Worm (Caenorhabditis elegans) whole organism, late embryonic: ENCODE data around the gene alx-1.

ENCODE experiments used
- C38D4.7 ChIP-seq: fragments of 200-800 bp; sonication (Bioruptor generic); optimal IDR thresholded peaks from 2 replicates; lab custom pipeline; 2018; ENCODE audit warnings: mild to moderate bottlenecking, missing genetic modification characterization, moderate library complexity, missing compliant biosample characterization
- K02D7.2 ChIP-seq: sonication (generic microtip); optimal IDR thresholded peaks from 2 replicates; lab custom pipeline; 2017; ENCODE audit warnings: mild to moderate bottlenecking, missing genetic modification characterization, missing compliant biosample characterization
- ahr-1 ChIP-seq: sonication (generic microtip); optimal IDR thresholded peaks from 2 replicates; lab custom pipeline; 2016; ENCODE audit warnings: missing genetic modification characterization, missing compliant biosample characterization
- ama-1 ChIP-seq: fragments of 150-350 bp; optimal IDR thresholded peaks from 2 replicates; lab custom pipeline; 2014
- ceh-14 ChIP-seq: sonication (generic microtip); optimal IDR thresholded peaks from 2 replicates; lab custom pipeline; 2016; ENCODE audit warnings: missing genotype, missing genetic modification characterization, missing compliant biosample characterization
- ceh-24 ChIP-seq: sonication (generic microtip); optimal IDR thresholded peaks from 2 replicates; lab custom pipeline; 2016; ENCODE audit warnings: mild to moderate bottlenecking, missing genetic modification characterization, missing compliant biosample characterization
- ceh-30 ChIP-seq: fragments of 150-350 bp; optimal IDR thresholded peaks from 2 replicates; lab custom pipeline; 2014; ENCODE audit warnings: missing biosample characterization, missing genetic modification characterization
- ceh-34 ChIP-seq: sonication (generic microtip); optimal IDR thresholded peaks from 2 replicates; lab custom pipeline; 2016; ENCODE audit warnings: mild to moderate bottlenecking, missing genetic modification characterization, missing compliant biosample characterization
- ceh-45 ChIP-seq: fragments of 200-800 bp; sonication (Bioruptor generic); IDR thresholded peaks from 2 replicates; pipeline ENCODE4 v1.3.6; 2022; ENCODE audit warnings: missing genetic modification reagents, missing genetic modification characterization, missing compliant biosample characterization
- ceh-6 ChIP-seq: fragments of 200-800 bp; sonication (Bioruptor generic); optimal IDR thresholded peaks from 2 replicates; lab custom pipeline; 2018; ENCODE audit warnings: mild to moderate bottlenecking, missing genetic modification characterization, missing compliant biosample characterization
- ceh-9 ChIP-seq: sonication (generic microtip); optimal IDR thresholded peaks from 2 replicates; lab custom pipeline; 2016; ENCODE audit warnings: mild to moderate bottlenecking, missing genetic modification characterization, inconsistent platforms, missing compliant biosample characterization
- elt-2 ChIP-seq: sonication (generic microtip); optimal IDR thresholded peaks from 2 replicates; lab custom pipeline; 2016; ENCODE audit warnings: missing genetic modification reagents, missing genetic modification characterization, missing compliant biosample characterization
- elt-4 ChIP-seq: sonication (generic microtip); optimal IDR thresholded peaks from 2 replicates; lab custom pipeline; 2016; ENCODE audit warnings: missing genetic modification characterization, missing compliant biosample characterization
- ets-4 ChIP-seq: sonication (generic microtip); optimal IDR thresholded peaks from 2 replicates; lab custom pipeline; 2016; ENCODE audit warnings: missing genetic modification characterization, missing compliant biosample characterization
- fkh-6 ChIP-seq: sonication (generic microtip); optimal IDR thresholded peaks from 2 replicates; lab custom pipeline; 2016; ENCODE audit warnings: missing genetic modification characterization, missing compliant biosample characterization
- hlh-8 ChIP-seq: sonication (generic microtip); optimal IDR thresholded peaks from 2 replicates; lab custom pipeline; 2016; ENCODE audit warnings: missing genotype, missing genetic modification characterization, missing compliant biosample characterization
- mec-3 ChIP-seq: sonication (generic microtip); optimal IDR thresholded peaks from 2 replicates; lab custom pipeline; 2016; ENCODE audit warnings: borderline replicate concordance, missing genetic modification characterization, missing compliant biosample characterization
- nhr-232 ChIP-seq: sonication (generic microtip); optimal IDR thresholded peaks from 2 replicates; lab custom pipeline; 2016; ENCODE audit warnings: missing genetic modification characterization, missing compliant biosample characterization
- npax-4 ChIP-seq: sonication (generic microtip); optimal IDR thresholded peaks from 2 replicates; lab custom pipeline; 2016; ENCODE audit warnings: missing genetic modification characterization, missing compliant biosample characterization
- odd-2 ChIP-seq: sonication (generic microtip); optimal IDR thresholded peaks from 2 replicates; lab custom pipeline; 2017; ENCODE audit warnings: antibody characterized with exemption, mild to moderate bottlenecking, missing genetic modification characterization, missing compliant biosample characterization
- pag-3 ChIP-seq: sonication (generic microtip); optimal IDR thresholded peaks from 2 replicates; lab custom pipeline; 2016; ENCODE audit warnings: missing compliant biosample characterization, missing genetic modification characterization, borderline replicate concordance
- pha-2 ChIP-seq: sonication (generic microtip); optimal IDR thresholded peaks from 2 replicates; lab custom pipeline; 2017; ENCODE audit warnings: mild to moderate bottlenecking, missing genetic modification characterization, missing compliant biosample characterization
- pha-4 ChIP-seq: fragments of 150-350 bp; optimal IDR thresholded peaks from 2 replicates; lab custom pipeline; 2018; ENCODE audit warnings: missing biosample characterization, missing genetic modification reagents, missing genetic modification characterization
- pqm-1 ChIP-seq: sonication (generic microtip); optimal IDR thresholded peaks from 2 replicates; lab custom pipeline; 2016; ENCODE audit warnings: missing genetic modification characterization, missing compliant biosample characterization
- ref-2 ChIP-seq: sonication (generic microtip); optimal IDR thresholded peaks from 2 replicates; lab custom pipeline; 2016; ENCODE audit warnings: missing genetic modification characterization, missing compliant biosample characterization
- sox-2 ChIP-seq: fragments of 200-800 bp; sonication (Bioruptor generic); IDR thresholded peaks from 2 replicates; pipeline ENCODE4 v1.3.6; 2022; ENCODE audit warnings: missing genetic modification reagents, missing genetic modification characterization, missing compliant biosample characterization
- sox-4 ChIP-seq: sonication (generic microtip); optimal IDR thresholded peaks from 2 replicates; lab custom pipeline; 2017; ENCODE audit warnings: mild to moderate bottlenecking, missing genetic modification characterization, inconsistent platforms, missing compliant biosample characterization
- syd-9 ChIP-seq: sonication (generic microtip); optimal IDR thresholded peaks from 2 replicates; lab custom pipeline; 2016; ENCODE audit warnings: mild to moderate bottlenecking, missing genetic modification characterization, moderate library complexity, missing compliant biosample characterization
- tbx-2 ChIP-seq: sonication (generic microtip); optimal IDR thresholded peaks from 2 replicates; lab custom pipeline; 2016; ENCODE audit warnings: missing genetic modification characterization, missing compliant biosample characterization
- tbx-7 ChIP-seq: sonication (generic microtip); optimal IDR thresholded peaks from 2 replicates; lab custom pipeline; 2016; ENCODE audit warnings: missing genotype, missing genetic modification characterization, missing compliant biosample characterization
- ttx-3 ChIP-seq: sonication (generic microtip); optimal IDR thresholded peaks from 2 replicates; lab custom pipeline; 2016; ENCODE audit warnings: missing genetic modification reagents, missing genetic modification characterization, missing compliant biosample characterization
- unc-42 ChIP-seq: sonication (generic microtip); optimal IDR thresholded peaks from 2 replicates; lab custom pipeline; 2016; ENCODE audit warnings: missing genotype, missing genetic modification characterization, missing compliant biosample characterization
- unc-55 ChIP-seq: sonication (generic microtip); optimal IDR thresholded peaks from 2 replicates; lab custom pipeline; 2017; ENCODE audit warnings: missing biosample characterization, missing genetic modification reagents, missing genetic modification characterization
- unc-86 ChIP-seq: sonication (generic microtip); optimal IDR thresholded peaks from 2 replicates; lab custom pipeline; 2016; ENCODE audit warnings: missing genetic modification characterization, missing compliant biosample characterization

Gene alx-1

DNA sequence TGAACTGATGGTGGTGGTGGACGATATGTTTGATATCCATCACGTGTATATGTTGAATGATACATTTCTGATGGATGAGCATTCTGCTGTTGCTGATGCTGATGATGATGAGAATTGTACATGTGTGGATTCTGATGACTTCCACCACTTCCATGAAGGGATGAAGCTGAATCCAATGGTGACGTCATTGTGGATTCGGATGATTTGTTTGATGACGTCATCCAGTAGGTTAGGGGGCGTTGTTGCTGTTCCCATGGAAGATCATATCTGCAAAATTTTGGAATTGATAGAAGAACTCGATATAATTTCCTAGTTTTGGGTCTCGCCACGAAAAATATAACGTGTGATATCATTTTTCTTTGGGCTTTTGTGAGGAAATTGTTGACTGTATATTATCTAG, 6.3 kb downstream of the alx-1 start:
- TF ChIP-seq ceh-30 (tag; lab: Kevin White, UChicago) (no peak), nhr-232 (tag; lab: Kevin White, UChicago) (no peak), pha-2 (tag; lab: Kevin White, UChicago) (no peak), ceh-45 (no peak)
- TF ChIP-seq, all 69 proteins: peak for 0

DNA sequence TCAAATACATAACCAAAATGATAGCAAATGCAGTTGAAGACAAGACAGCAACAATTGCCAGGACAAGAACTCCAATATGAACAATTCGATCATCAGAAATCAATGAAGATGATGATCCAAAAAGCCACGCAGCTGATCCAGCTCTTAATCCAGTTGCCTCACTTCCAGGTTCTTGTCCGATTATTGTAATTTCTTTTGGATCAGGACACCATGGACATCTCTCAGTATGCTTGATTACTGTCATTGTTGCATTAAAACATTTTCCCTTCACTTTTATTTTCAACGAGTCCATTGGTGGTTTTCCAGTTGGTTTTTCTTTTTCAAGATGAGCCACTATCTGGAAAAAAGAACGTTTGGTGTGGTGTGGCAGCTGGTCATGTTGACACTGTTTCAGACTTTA, 7.3 kb downstream of the alx-1 start:
- no peak for TF ChIP-seq sox-2 (GFP tag; lab: Robert Waterston, UW)
- TF ChIP-seq ets-4 (tag; lab: Kevin White, UChicago): no peak
- TF ChIP-seq ceh-14 (tag; lab: Kevin White, UChicago): no peak
- no peak for TF ChIP-seq hlh-8
- no peak for TF ChIP-seq pqm-1
- TF ChIP-seq mec-3 (tag; lab: Kevin White, UChicago): no peak
- no peak for TF ChIP-seq unc-86 (tag; lab: Kevin White, UChicago)
- no peak for TF ChIP-seq ceh-24 (tag; lab: Kevin White, UChicago)
- no peak for TF ChIP-seq ceh-9 (tag; lab: Kevin White, UChicago)
- TF ChIP-seq npax-4: no peak
- no peak for TF ChIP-seq ceh-30 (tag; lab: Kevin White, UChicago)
- TF ChIP-seq ceh-6 (GFP tag; lab: Kevin White, UChicago): no peak
- TF ChIP-seq odd-2 (tag; lab: Kevin White, UChicago): no peak
- TF ChIP-seq ama-1 (lab: Kevin White, UChicago): no peak
- no peak for TF ChIP-seq sox-4
- TF ChIP-seq tbx-7 (tag; lab: Kevin White, UChicago): no peak

DNA sequence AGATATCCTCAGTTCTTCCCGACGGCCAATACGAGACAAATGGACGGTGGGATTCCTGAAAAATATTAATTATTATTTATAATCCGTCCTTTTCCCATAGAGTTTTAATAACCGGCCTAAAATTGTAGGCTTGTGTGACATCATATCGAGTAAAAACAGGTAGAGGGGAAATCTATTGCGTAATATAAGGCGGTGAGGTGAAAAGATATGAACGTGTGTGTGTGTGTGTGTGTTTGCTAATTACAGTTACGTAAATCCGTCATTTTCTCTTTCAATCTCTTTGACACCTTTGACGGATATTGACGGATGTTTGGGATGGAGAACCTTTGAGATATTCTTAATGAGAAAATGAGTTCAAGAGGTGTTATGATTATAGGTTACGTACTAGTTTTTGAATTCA, 8.3 kb downstream of the alx-1 start:
- TF ChIP-seq unc-55 (GFP tag; lab: Kevin White, UChicago) (peak; percentile 54), odd-2 (tag; lab: Kevin White, UChicago) (no peak), tbx-2 (no peak), K02D7.2 (tag; lab: Kevin White, UChicago) (no peak)

DNA sequence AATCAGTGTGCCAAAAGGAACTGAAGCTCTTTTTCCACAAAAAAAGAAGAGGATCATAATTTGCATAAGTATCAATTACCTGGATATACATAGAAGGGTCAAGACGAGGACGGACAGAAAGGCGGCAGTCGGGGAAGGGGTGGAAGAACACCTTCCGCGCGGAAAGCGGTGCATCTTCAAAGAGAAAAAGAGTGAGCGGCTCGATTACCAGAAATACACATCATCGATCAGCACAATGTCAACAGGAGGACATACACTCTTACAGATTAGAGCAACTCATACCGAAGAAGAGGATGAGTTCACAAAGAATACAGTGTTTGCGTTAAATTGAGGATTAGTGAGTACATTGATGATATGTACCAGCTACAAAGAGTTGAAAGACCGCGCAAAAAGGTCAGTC, 12.2 kb downstream of the alx-1 start:
- TF ChIP-seq ceh-34 (tag; lab: Kevin White, UChicago) (peak; percentile 40), tbx-7 (tag; lab: Kevin White, UChicago) (no peak)

DNA sequence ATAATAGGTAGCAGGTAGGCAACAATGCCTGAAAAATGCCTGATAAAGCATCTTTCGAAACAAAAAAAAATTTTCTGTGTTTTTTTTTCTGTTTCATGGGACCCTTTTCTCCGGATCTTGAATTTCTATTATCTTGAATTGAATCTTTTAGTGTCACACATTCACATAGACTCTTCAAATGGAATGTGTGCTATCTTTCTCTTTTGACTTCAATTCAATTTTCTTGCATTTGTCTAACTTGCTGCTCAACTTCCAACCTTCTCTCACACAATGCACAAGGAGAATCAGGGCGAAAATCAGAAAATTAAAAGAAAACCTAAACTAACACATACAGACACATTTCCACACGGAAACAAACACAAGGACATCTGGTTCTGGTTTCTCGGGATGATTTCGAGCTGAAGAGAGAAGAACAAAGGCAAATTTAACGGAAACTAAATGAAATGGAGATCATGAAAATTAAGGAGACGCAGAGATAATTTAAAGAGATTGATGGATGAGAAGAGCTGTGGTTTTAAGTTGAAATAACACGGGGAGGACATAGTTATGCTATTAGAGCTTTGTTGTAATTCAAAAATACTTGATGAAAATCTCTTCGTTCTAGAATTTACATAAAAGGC, 15.2 kb downstream of the alx-1 start:
- TF ChIP-seq C38D4.7 (no peak), unc-42 (tag; lab: Kevin White, UChicago) (peak; percentile 36), fkh-6 (tag; lab: Kevin White, UChicago) (no peak), ttx-3 (no peak)

DNA sequence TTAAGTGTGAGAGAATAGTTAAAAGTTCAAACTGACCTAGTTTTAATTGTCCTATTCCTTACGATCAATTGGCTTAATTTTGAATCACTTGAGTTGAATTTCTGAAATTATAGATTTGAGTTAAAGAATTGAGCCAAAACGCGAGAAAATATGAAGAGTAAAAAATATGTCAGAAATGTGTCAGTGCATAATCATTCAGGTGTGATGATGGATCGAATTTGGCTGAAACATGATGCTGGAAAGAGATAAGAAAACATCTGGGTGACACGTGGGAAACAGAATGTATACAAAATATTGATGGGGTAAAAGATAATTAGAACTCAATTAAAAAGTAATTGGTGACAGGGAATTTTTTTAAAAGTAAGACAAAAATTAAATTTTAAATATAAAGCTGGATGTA, 16.6 kb downstream of the alx-1 start, which contains the start of gene R10E12.2:
R10E12.2 (minus strand) TSS at position 101 of the 400 bp plus-strand sequence.
- TF ChIP-seq ttx-3 (no peak), C38D4.7 (no peak), ref-2 (tag; lab: Kevin White, UChicago) (no peak), ahr-1 (tag; lab: Kevin White, UChicago) (no peak), elt-4 (tag; lab: Kevin White, UChicago) (no peak), pag-3 (tag; lab: Kevin White, UChicago) (no peak), syd-9 (no peak), elt-2 (tag; lab: Kevin White, UChicago) (no peak), pha-4 (tag; lab: Kevin White, UChicago) (no peak), nhr-232 (tag; lab: Kevin White, UChicago) (no peak)
